Fruit fly (Drosophila melanogaster) whole organism, embryonic: Measurements from ENCODE around the gene cdi.

Experiments used
- Adf1 ChIP-seq: fragments of 200-800 bp; sonication (Bioruptor generic); IDR thresholded peaks from 2 replicates; pipeline ENCODE4 v1.3.6; 2022; ENCODE audit warnings: missing biosample characterization, missing genetic modification characterization
- Aef1 ChIP-seq: fragments of 200-800 bp; sonication (Bioruptor generic); IDR thresholded peaks from 3 replicates; pipeline ENCODE4 v1.3.6; 2022; ENCODE audit warnings: missing biosample characterization, missing genetic modification characterization
- BEAF-32 ChIP-seq: fragments of 200-800 bp; sonication (Bioruptor generic); optimal IDR thresholded peaks from 3 replicates; lab custom pipeline; 2017; ENCODE audit warnings: missing biosample characterization, missing genetic modification characterization, mild to moderate bottlenecking, moderate library complexity, missing genetic modification reagents
- BtbVII ChIP-seq: fragments of 200-800 bp; sonication (Bioruptor generic); optimal IDR thresholded peaks from 3 replicates; lab custom pipeline; 2017; ENCODE audit warnings: missing biosample characterization, mild to moderate bottlenecking, missing genetic modification characterization
- CG10565 ChIP-seq: fragments of 200-800 bp; sonication (Bioruptor generic); optimal IDR thresholded peaks from 3 replicates; lab custom pipeline; 2016; ENCODE audit warnings: missing biosample characterization, mild to moderate bottlenecking, missing genetic modification characterization
- CG13624 ChIP-seq: fragments of 200-800 bp; sonication (Bioruptor generic); optimal IDR thresholded peaks from 2 replicates; lab custom pipeline; 2016; ENCODE audit warnings: missing biosample characterization, missing genetic modification characterization
- CG2199 ChIP-seq: fragments of 200-800 bp; sonication (Bioruptor generic); IDR thresholded peaks from 3 replicates; pipeline ENCODE4 v1.3.6; 2022; ENCODE audit warnings: missing biosample characterization, missing genetic modification characterization
- CG34376 ChIP-seq: fragments of 200-800 bp; sonication (Bioruptor generic); optimal IDR thresholded peaks from 2 replicates; lab custom pipeline; 2018; ENCODE audit warnings: missing biosample characterization, mild to moderate bottlenecking, missing genetic modification characterization
- CG6175 ChIP-seq: fragments of 200-800 bp; sonication (Bioruptor generic); IDR thresholded peaks from 3 replicates; pipeline ENCODE4 v1.3.6; 2022; ENCODE audit warnings: missing biosample characterization, missing genetic modification characterization
- CG6654 ChIP-seq: fragments of 200-800 bp; sonication (Bioruptor generic); optimal IDR thresholded peaks from 2 replicates; lab custom pipeline; 2017; ENCODE audit warnings: missing biosample characterization, mild to moderate bottlenecking, missing genetic modification characterization
- CG6813 ChIP-seq: fragments of 200-800 bp; sonication (Bioruptor generic); optimal IDR thresholded peaks from 2 replicates; lab custom pipeline; 2017; ENCODE audit warnings: missing biosample characterization, missing genetic modification characterization, mild to moderate bottlenecking, moderate library complexity, missing genetic modification reagents
- CG7556 ChIP-seq: fragments of 200-800 bp; sonication (Bioruptor generic); optimal IDR thresholded peaks from 2 replicates; lab custom pipeline; 2017; ENCODE audit warnings: missing biosample characterization, mild to moderate bottlenecking, missing genetic modification characterization
- GATAe ChIP-seq: fragments of 200-800 bp; sonication (Bioruptor generic); conservative IDR thresholded peaks from 2 replicates; pipeline ENCODE4 v1.3.6; 2022; ENCODE audit warnings: missing biosample characterization, missing genetic modification characterization
- Gug ChIP-seq: fragments of 200-800 bp; sonication (Bioruptor generic); IDR thresholded peaks from 4 replicates; pipeline ENCODE4 v1.3.6; 2022; ENCODE audit warnings: missing biosample characterization, missing genetic modification characterization
- Med ChIP-seq: fragments of 200-800 bp; sonication (Bioruptor generic); peaks from one replicate; lab custom pipeline; 2016; ENCODE audit warnings: missing biosample characterization, missing genetic modification characterization, mild to moderate bottlenecking, inconsistent platforms, moderate library complexity
- Mrtf ChIP-seq: fragments of 200-800 bp; sonication (Bioruptor generic); IDR thresholded peaks from 3 replicates; pipeline ENCODE4 v1.3.6; 2022; ENCODE audit warnings: missing biosample characterization, missing genetic modification characterization
- NFAT ChIP-seq: fragments of 200-800 bp; sonication (Bioruptor generic); IDR thresholded peaks from 2 replicates; pipeline ENCODE4 v1.3.6; 2022; ENCODE audit warnings: missing biosample characterization, missing genetic modification characterization
- Pdp1 ChIP-seq, 2 experiments: fragments of 200-800 bp; sonication (Bioruptor generic); optimal IDR thresholded peaks; 3 replicates each; lab custom pipeline; 2016; ENCODE audit warnings: missing biosample characterization in 2 of 2, missing genetic modification characterization in 2 of 2, mild to moderate bottlenecking in 1 of 2, moderate library complexity in 1 of 2
- Six4 ChIP-seq: fragments of 200-800 bp; sonication (Bioruptor generic); optimal IDR thresholded peaks from 2 replicates; lab custom pipeline; 2016; ENCODE audit warnings: missing biosample characterization, missing genetic modification characterization
- Usf ChIP-seq: fragments of 200-800 bp; sonication (Bioruptor generic); optimal IDR thresholded peaks from 2 replicates; lab custom pipeline; 2017; ENCODE audit warnings: missing genotype, missing biosample characterization, missing genetic modification characterization
- Vsx1 ChIP-seq: fragments of 200-800 bp; sonication (Bioruptor generic); optimal IDR thresholded peaks from 2 replicates; lab custom pipeline; 2017; ENCODE audit warnings: missing biosample characterization, mild to moderate bottlenecking, missing genetic modification characterization, missing genetic modification reagents
- ap ChIP-seq: fragments of 200-800 bp; sonication (Bioruptor generic); IDR thresholded peaks from 2 replicates; pipeline ENCODE4 v1.3.6; 2022; ENCODE audit warnings: missing biosample characterization, missing genetic modification characterization
- ato ChIP-seq: fragments of 200-800 bp; sonication (Bioruptor generic); IDR thresholded peaks from 2 replicates; pipeline ENCODE4 v1.3.6; 2022; ENCODE audit warnings: missing biosample characterization, missing genetic modification characterization; ENCODE audit not compliant: partially characterized antibody
- chinmo ChIP-seq: fragments of 200-800 bp; sonication (Bioruptor generic); IDR thresholded peaks from 4 replicates; pipeline ENCODE4 v1.3.6; 2022; ENCODE audit warnings: missing biosample characterization, missing genetic modification characterization; ENCODE audit not compliant: partially characterized antibody
- corto ChIP-seq: fragments of 200-800 bp; sonication (Bioruptor generic); optimal IDR thresholded peaks from 2 replicates; lab custom pipeline; 2016; ENCODE audit warnings: missing biosample characterization, mild to moderate bottlenecking, missing genetic modification characterization, moderate library complexity
- crc ChIP-seq: fragments of 200-800 bp; sonication (Bioruptor generic); optimal IDR thresholded peaks from 2 replicates; lab custom pipeline; 2016; ENCODE audit warnings: missing biosample characterization, missing genetic modification characterization
- exex ChIP-seq: fragments of 200-800 bp; sonication (Bioruptor generic); optimal IDR thresholded peaks from 4 replicates; lab custom pipeline; 2018; ENCODE audit warnings: missing biosample characterization, mild to moderate bottlenecking, missing genetic modification characterization, moderate library complexity
- grn ChIP-seq: fragments of 200-800 bp; sonication (Bioruptor generic); optimal IDR thresholded peaks from 3 replicates; lab custom pipeline; 2017; ENCODE audit warnings: missing biosample characterization, missing genetic modification characterization
- lola ChIP-seq, 3 experiments: fragments of >200 bp in 2 of 3; fragments of 200-800 bp in 1 of 3; sonication (Bioruptor generic) in 1 of 3; optimal IDR thresholded peaks; 2 replicates each; lab custom pipeline; 2017 to 2019; ENCODE audit warnings: missing biosample characterization in 3 of 3, missing genetic modification characterization in 3 of 3, mild to moderate bottlenecking in 1 of 3, moderate library complexity in 1 of 3
- mirr ChIP-seq: fragments of 200-800 bp; sonication (Bioruptor generic); optimal IDR thresholded peaks from 3 replicates; lab custom pipeline; 2018; ENCODE audit warnings: missing biosample characterization, mild to moderate bottlenecking, missing genetic modification characterization
- pfk ChIP-seq: fragments of 200-800 bp; sonication (Bioruptor generic); optimal IDR thresholded peaks from 2 replicates; lab custom pipeline; 2018; ENCODE audit warnings: missing biosample characterization, mild to moderate bottlenecking, missing genetic modification characterization, moderate library complexity
- schlank ChIP-seq: fragments of 200-800 bp; sonication (Bioruptor generic); optimal IDR thresholded peaks from 2 replicates; lab custom pipeline; 2018; ENCODE audit warnings: missing biosample characterization, mild to moderate bottlenecking, missing genetic modification characterization
- sd ChIP-seq: fragments of 200-800 bp; sonication (Bioruptor generic); optimal IDR thresholded peaks from 3 replicates; lab custom pipeline; 2018; ENCODE audit warnings: missing biosample characterization, mild to moderate bottlenecking, missing genetic modification characterization, moderate library complexity
- sima ChIP-seq: fragments of 200-800 bp; sonication (Bioruptor generic); optimal IDR thresholded peaks from 2 replicates; lab custom pipeline; 2016; ENCODE audit warnings: missing biosample characterization, missing genetic modification characterization
- sug ChIP-seq: fragments of 200-800 bp; optimal IDR thresholded peaks from 2 replicates; lab custom pipeline; 2019; ENCODE audit warnings: missing biosample characterization, mild to moderate bottlenecking, missing genetic modification characterization, moderate library complexity
- vvl ChIP-seq: fragments of 200-800 bp; sonication (Bioruptor generic); IDR thresholded peaks from 2 replicates; pipeline ENCODE4 v1.3.6; 2022; ENCODE audit warnings: missing biosample characterization, missing genetic modification characterization
- zfh2 ChIP-seq: fragments of 200-800 bp; sonication (Bioruptor generic); optimal IDR thresholded peaks from 2 replicates; lab custom pipeline; 2016; ENCODE audit warnings: missing biosample characterization, missing genetic modification characterization

Gene cdi

DNA sequence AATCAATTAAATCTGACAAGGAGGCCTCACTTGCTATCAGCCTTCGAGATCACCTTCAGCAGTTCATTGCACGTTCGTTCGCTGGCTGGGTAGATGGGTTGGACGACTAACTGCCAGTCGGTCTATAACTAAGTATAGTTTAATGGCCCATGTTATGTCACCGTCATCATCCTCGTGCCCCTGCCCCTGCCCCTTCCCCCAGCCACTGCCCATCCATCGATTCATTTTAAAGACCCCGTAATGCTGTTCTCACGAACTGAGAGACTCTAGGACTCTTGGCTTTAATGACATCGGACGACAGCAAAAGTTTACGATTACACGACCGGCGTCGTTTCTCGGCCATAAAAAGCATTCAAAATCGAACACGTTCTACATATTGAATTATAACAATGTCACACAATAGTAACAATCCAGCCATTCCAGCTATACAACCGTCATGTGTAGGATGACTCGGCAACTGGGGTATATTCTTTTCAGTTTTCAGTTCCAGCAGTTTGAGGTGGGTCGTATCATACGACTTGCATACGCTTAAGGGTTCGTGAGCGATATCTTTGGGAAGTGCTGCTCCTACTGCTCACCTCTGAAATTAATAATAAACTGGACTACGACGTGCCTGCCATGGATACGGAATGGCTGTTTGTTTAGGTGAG is 27.0 kb downstream of the cdi start (continued):
- TF ChIP-seq NFAT (GFP tag; lab: Robert Waterston, UW) = no peak
- TF ChIP-seq vvl (GFP tag; lab: Robert Waterston, UW) = peak; percentile 36; the same call in 1 of the 2 replicates
- no peak for TF ChIP-seq pfk
- no peak for TF ChIP-seq schlank (tag; lab: Kevin White, UChicago)
- no peak for TF ChIP-seq zfh2
- TF ChIP-seq ap (GFP tag; lab: Robert Waterston, UW) = no peak
- no peak for TF ChIP-seq CG6175 (GFP tag; lab: Robert Waterston, UW)
- TF ChIP-seq Med (GFP tag; lab: Kevin White, UChicago) = peak; percentile 43
- peak; percentile 68; the same call in 1 of the 3 replicates for TF ChIP-seq CG2199 (GFP tag; lab: Robert Waterston, UW)

DNA sequence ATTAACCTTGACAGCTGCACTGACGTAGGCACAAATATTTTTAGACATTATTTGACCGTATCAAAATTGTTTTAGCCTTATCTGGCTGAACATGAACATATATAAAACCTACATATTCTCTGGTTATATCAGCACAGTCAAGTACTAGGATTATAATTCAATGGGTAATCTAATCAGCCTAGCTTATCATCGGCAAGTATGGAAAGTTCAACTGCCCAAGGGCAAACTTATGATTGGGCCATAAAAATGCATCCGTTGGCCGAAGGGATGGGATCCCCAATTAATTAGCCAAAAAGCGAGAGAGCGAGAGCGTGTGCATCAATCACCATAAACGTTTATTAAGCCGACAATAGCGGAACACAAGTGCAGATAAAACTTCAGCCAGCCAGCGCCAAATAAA is 28.6 kb downstream of the cdi start:
- TF ChIP-seq mirr (GFP tag; lab: Kevin White, UChicago) (peak; percentile 80), Med (GFP tag; lab: Kevin White, UChicago) (peak; percentile 30), sug (tag; lab: Kevin White, UChicago) (peak; percentile 66), CG13624 (GFP tag; lab: Kevin White, UChicago) (no peak), CG34376 (GFP tag; lab: Kevin White, UChicago) (peak; percentile 9), sd (tag; lab: Kevin White, UChicago) (peak; percentile 43), CG6654 (GFP tag; lab: Kevin White, UChicago) (no peak), Vsx1 (no peak), exex (tag; lab: Kevin White, UChicago) (peak; percentile 85), CG7556 (GFP tag; lab: Kevin White, UChicago) (no peak), Six4 (GFP tag; lab: Kevin White, UChicago) (no peak), CG10565 (GFP tag; lab: Kevin White, UChicago) (no peak), GATAe (GFP tag; lab: Robert Waterston, UW) (peak; percentile 69; the same call in 1 of the 2 replicates), Gug (no peak), BtbVII (GFP tag; lab: Kevin White, UChicago) (no peak), Mrtf (GFP tag; lab: Robert Waterston, UW) (no peak), crc (GFP tag; lab: Kevin White, UChicago) (no peak), Usf (GFP tag; lab: Kevin White, UChicago) (no peak), Aef1 (GFP tag; lab: Robert Waterston, UW) (no peak), BEAF-32 (no peak), Pdp1 (GFP tag; optimal IDR thresholded peaks at IDR 0.05; lab: Kevin White, UChicago) (peak in 1 of 2 experiments; percentile 32), grn (peak; percentile 21), ato (GFP tag; lab: Robert Waterston, UW) (no peak), CG6813 (no peak), sima (no peak), Adf1 (no peak), lola (GFP tag; optimal IDR thresholded peaks at IDR 0.05; lab: Kevin White, UChicago) (no peak), corto (GFP tag; lab: Kevin White, UChicago) (peak; percentile 33), chinmo (GFP tag; lab: Robert Waterston, UW) (0 out of 4 replicates have a peak, but pooled peaks have one; percentile 26)
